Fruit fly (Drosophila melanogaster) whole organism, embryonic: Measurements from ENCODE around the gene CG11811.

Experiments
- Blimp-1 ChIP-seq: fragments of 200-800 bp; sonication (Bioruptor generic); optimal IDR thresholded peaks from 3 replicates; lab custom pipeline; 2018; ENCODE audit warnings: missing biosample characterization, missing genetic modification characterization, mild to moderate bottlenecking, moderate library complexity, missing genetic modification reagents
- CG11085 ChIP-seq: fragments of 200-800 bp; sonication (Bioruptor generic); IDR thresholded peaks from 2 replicates; pipeline ENCODE4 v1.3.6; 2022; ENCODE audit warnings: missing biosample characterization, missing genetic modification characterization
- CG12104 ChIP-seq: fragments of 200-800 bp; sonication (Bioruptor generic); optimal IDR thresholded peaks from 3 replicates; lab custom pipeline; 2016; ENCODE audit warnings: missing biosample characterization, missing genetic modification characterization
- CG13624 ChIP-seq: fragments of 200-800 bp; sonication (Bioruptor generic); optimal IDR thresholded peaks from 2 replicates; lab custom pipeline; 2016; ENCODE audit warnings: missing biosample characterization, missing genetic modification characterization
- CG14050 ChIP-seq: fragments of 200-800 bp; sonication (Bioruptor generic); IDR thresholded peaks from 3 replicates; pipeline ENCODE4 v1.3.6; 2022; ENCODE audit warnings: missing biosample characterization, missing genetic modification characterization
- CG14710 ChIP-seq: fragments of 200-800 bp; sonication (Bioruptor generic); optimal IDR thresholded peaks from 3 replicates; lab custom pipeline; 2019; ENCODE audit warnings: missing biosample characterization, mild to moderate bottlenecking, missing genetic modification characterization, moderate library complexity
- CG16815 ChIP-seq: fragments of 200-800 bp; sonication (Bioruptor generic); optimal IDR thresholded peaks from 3 replicates; lab custom pipeline; 2017; ENCODE audit warnings: missing biosample characterization, mild to moderate bottlenecking, missing genetic modification characterization
- CG1792 ChIP-seq: fragments of 200-800 bp; sonication (Bioruptor generic); optimal IDR thresholded peaks from 2 replicates; lab custom pipeline; 2016; ENCODE audit warnings: missing biosample characterization, missing genetic modification characterization
- CG18476 ChIP-seq: fragments of 200-800 bp; sonication (Bioruptor generic); optimal IDR thresholded peaks from 2 replicates; lab custom pipeline; 2016; ENCODE audit warnings: missing biosample characterization, mild to moderate bottlenecking, missing genetic modification characterization
- CG2202 ChIP-seq: fragments of 200-800 bp; sonication (Bioruptor generic); optimal IDR thresholded peaks from 2 replicates; lab custom pipeline; 2018; ENCODE audit warnings: missing biosample characterization, mild to moderate bottlenecking, missing genetic modification characterization
- CG31441 ChIP-seq: fragments of 200-800 bp; sonication (Bioruptor generic); IDR thresholded peaks from 2 replicates; pipeline ENCODE4 v1.3.6; 2022; ENCODE audit warnings: missing biosample characterization, missing genetic modification characterization
- CG34422 ChIP-seq: fragments of 200-800 bp; sonication (Bioruptor generic); IDR thresholded peaks from 3 replicates; pipeline ENCODE4 v1.3.6; 2022; ENCODE audit warnings: missing biosample characterization, missing genetic modification characterization
- CG3995 ChIP-seq: fragments of 200-800 bp; sonication (Bioruptor generic); optimal IDR thresholded peaks from 3 replicates; lab custom pipeline; 2016; ENCODE audit warnings: missing biosample characterization, missing genetic modification characterization
- CG42726 ChIP-seq: fragments of 200-800 bp; sonication (Bioruptor generic); IDR thresholded peaks from 2 replicates; pipeline ENCODE4 v1.3.6; 2022; ENCODE audit warnings: missing biosample characterization, missing genetic modification characterization; ENCODE audit not compliant: partially characterized antibody
- CG4854 ChIP-seq: fragments of 200-800 bp; sonication (Bioruptor generic); optimal IDR thresholded peaks from 2 replicates; lab custom pipeline; 2016; ENCODE audit warnings: missing biosample characterization, missing genetic modification characterization, inconsistent platforms
- CG5953 ChIP-seq: fragments of 200-800 bp; sonication (Bioruptor generic); IDR thresholded peaks from 2 replicates; pipeline ENCODE4 v1.3.6; 2022; ENCODE audit warnings: missing biosample characterization, missing genetic modification characterization
- CG6654 ChIP-seq: fragments of 200-800 bp; sonication (Bioruptor generic); optimal IDR thresholded peaks from 2 replicates; lab custom pipeline; 2017; ENCODE audit warnings: missing biosample characterization, mild to moderate bottlenecking, missing genetic modification characterization
- CG6854 ChIP-seq: fragments of 200-800 bp; sonication (Bioruptor generic); optimal IDR thresholded peaks from 3 replicates; lab custom pipeline; 2017; ENCODE audit warnings: missing biosample characterization, mild to moderate bottlenecking, missing genetic modification characterization
- CG8089 ChIP-seq: fragments of 200-800 bp; sonication (Bioruptor generic); optimal IDR thresholded peaks from 3 replicates; lab custom pipeline; 2016; ENCODE audit warnings: missing biosample characterization, missing genetic modification characterization
- CG9932 ChIP-seq: fragments of 200-800 bp; sonication (Bioruptor generic); IDR thresholded peaks from 2 replicates; pipeline ENCODE4 v1.3.6; 2022; ENCODE audit warnings: missing biosample characterization, missing genetic modification characterization
- D19A ChIP-seq: fragments of 200-800 bp; optimal IDR thresholded peaks from 3 replicates; lab custom pipeline; 2019; ENCODE audit warnings: missing biosample characterization, mild to moderate bottlenecking, missing genetic modification characterization, moderate library complexity
- Deaf1 ChIP-seq: fragments of 200-800 bp; optimal IDR thresholded peaks from 3 replicates; lab custom pipeline; 2019; ENCODE audit warnings: missing biosample characterization, mild to moderate bottlenecking, missing genetic modification characterization, moderate library complexity
- ERR ChIP-seq: fragments of 200-800 bp; sonication (Bioruptor generic); optimal IDR thresholded peaks from 2 replicates; lab custom pipeline; 2016; ENCODE audit warnings: missing biosample characterization, missing genetic modification characterization
- Hand ChIP-seq: fragments of 200-800 bp; sonication (Bioruptor generic); optimal IDR thresholded peaks from 2 replicates; lab custom pipeline; 2017; ENCODE audit warnings: mild to moderate bottlenecking, missing biosample characterization, missing genetic modification reagents, missing genetic modification characterization
- Hr39 ChIP-seq: fragments of >200 bp; optimal IDR thresholded peaks from 2 replicates; lab custom pipeline; 2017
- MESR4 ChIP-seq: fragments of 200-800 bp; sonication (Bioruptor generic); optimal IDR thresholded peaks from 2 replicates; lab custom pipeline; 2018; ENCODE audit warnings: missing biosample characterization, mild to moderate bottlenecking, missing genetic modification characterization, moderate library complexity
- Med ChIP-seq: fragments of 200-800 bp; sonication (Bioruptor generic); peaks from one replicate; lab custom pipeline; 2016; ENCODE audit warnings: missing biosample characterization, missing genetic modification characterization, mild to moderate bottlenecking, inconsistent platforms, moderate library complexity
- Myb ChIP-seq: fragments of 200-800 bp; sonication (Bioruptor generic); optimal IDR thresholded peaks from 2 replicates; lab custom pipeline; 2016; ENCODE audit warnings: missing biosample characterization, missing genetic modification characterization
- NC2β ChIP-seq: fragments of 200-800 bp; sonication (Bioruptor generic); optimal IDR thresholded peaks from 2 replicates; lab custom pipeline; 2016; ENCODE audit warnings: missing biosample characterization, missing genetic modification characterization
- Neu2 ChIP-seq: fragments of 200-800 bp; sonication (Bioruptor generic); optimal IDR thresholded peaks from 3 replicates; lab custom pipeline; 2016; ENCODE audit warnings: missing biosample characterization, missing genetic modification characterization, borderline replicate concordance
- Nf-YC ChIP-seq: fragments of 200-800 bp; optimal IDR thresholded peaks from 3 replicates; lab custom pipeline; 2019; ENCODE audit warnings: missing biosample characterization, mild to moderate bottlenecking, missing genetic modification characterization, moderate library complexity
- Sox100B ChIP-seq: fragments of 200-800 bp; sonication (Bioruptor generic); optimal IDR thresholded peaks from 3 replicates; lab custom pipeline; 2018; ENCODE audit warnings: missing biosample characterization, mild to moderate bottlenecking, missing genetic modification characterization
- ems ChIP-seq: fragments of 200-800 bp; sonication (Bioruptor generic); optimal IDR thresholded peaks from 3 replicates; lab custom pipeline; 2016; ENCODE audit warnings: missing biosample characterization, missing genetic modification characterization
- esg ChIP-seq: fragments of 200-800 bp; sonication (Bioruptor generic); conservative IDR thresholded peaks from 2 replicates; pipeline ENCODE4 v1.3.6; 2022; ENCODE audit warnings: missing biosample characterization, missing genetic modification characterization
- eve ChIP-seq, 2 experiments: fragments of >200 bp; optimal IDR thresholded peaks; 2 replicates each; lab custom pipeline; 2017; ENCODE audit warnings: missing biosample characterization in 2 of 2, missing genetic modification characterization in 2 of 2
- gt ChIP-seq: fragments of 200-800 bp; sonication (Bioruptor generic); IDR thresholded peaks from 2 replicates; pipeline ENCODE4 v1.3.6; 2022; ENCODE audit warnings: missing biosample characterization, missing genetic modification characterization
- ham ChIP-seq: fragments of 200-800 bp; sonication (Bioruptor generic); IDR thresholded peaks from 2 replicates; pipeline ENCODE4 v1.3.6; 2022; ENCODE audit warnings: missing biosample characterization, missing genetic modification characterization
- kay ChIP-seq: fragments of 200-800 bp; sonication (Bioruptor generic); optimal IDR thresholded peaks from 2 replicates; lab custom pipeline; 2016; ENCODE audit warnings: missing biosample characterization, missing genetic modification characterization
- kni ChIP-seq: fragments of 200-800 bp; sonication (Bioruptor generic); optimal IDR thresholded peaks from 3 replicates; lab custom pipeline; 2017; ENCODE audit warnings: mild to moderate bottlenecking, missing biosample characterization, missing genetic modification reagents, missing genetic modification characterization
- lola ChIP-seq, 3 experiments: fragments of >200 bp in 2 of 3; fragments of 200-800 bp in 1 of 3; sonication (Bioruptor generic) in 1 of 3; optimal IDR thresholded peaks; 2 replicates each; lab custom pipeline; 2017 to 2019; ENCODE audit warnings: missing biosample characterization in 3 of 3, missing genetic modification characterization in 3 of 3, mild to moderate bottlenecking in 1 of 3, moderate library complexity in 1 of 3
- lov ChIP-seq, 2 experiments: fragments of 200-800 bp in 1 of 2; fragments of >200 bp in 1 of 2; sonication (Bioruptor generic) in 1 of 2; IDR thresholded peaks in 1 of 2; optimal IDR thresholded peaks in 1 of 2; 2 replicates in 1 of 2; 3 replicates in 1 of 2; pipeline versions ENCODE4 v1.3.6 to Lab custom; 2017 to 2022; ENCODE audit warnings: missing biosample characterization in 1 of 2, missing genetic modification characterization in 1 of 2
- nom ChIP-seq: fragments of 200-800 bp; sonication (Bioruptor generic); optimal IDR thresholded peaks from 2 replicates; lab custom pipeline; 2017; ENCODE audit warnings: missing biosample characterization, missing genetic modification characterization, mild to moderate bottlenecking, moderate library complexity, missing genetic modification reagents
- onecut ChIP-seq: fragments of 200-800 bp; sonication (Bioruptor generic); IDR thresholded peaks from 2 replicates; pipeline ENCODE4 v1.3.6; 2022; ENCODE audit warnings: missing biosample characterization, missing genetic modification characterization
- pho ChIP-seq: fragments of 200-800 bp; sonication (Bioruptor generic); optimal IDR thresholded peaks from 2 replicates; lab custom pipeline; 2016; ENCODE audit warnings: missing biosample characterization, missing genetic modification characterization
- phol ChIP-seq: fragments of 200-800 bp; sonication (Bioruptor generic); optimal IDR thresholded peaks from 3 replicates; lab custom pipeline; 2018; ENCODE audit warnings: missing biosample characterization, mild to moderate bottlenecking, missing genetic modification characterization, moderate library complexity
- prd ChIP-seq, 3 experiments: fragments of >200 bp in 2 of 3; fragments of 200-800 bp in 1 of 3; sonication (Bioruptor generic) in 1 of 3; optimal IDR thresholded peaks in 2 of 3; IDR thresholded peaks in 1 of 3; 2 replicates in 2 of 3; 3 replicates in 1 of 3; pipeline versions ENCODE4 v1.3.6 to Lab custom; 2017 to 2022; ENCODE audit warnings: missing biosample characterization in 1 of 3, missing genetic modification characterization in 1 of 3
- schlank ChIP-seq: fragments of 200-800 bp; sonication (Bioruptor generic); optimal IDR thresholded peaks from 2 replicates; lab custom pipeline; 2018; ENCODE audit warnings: missing biosample characterization, mild to moderate bottlenecking, missing genetic modification characterization
- so ChIP-seq: fragments of 200-800 bp; sonication (Bioruptor generic); IDR thresholded peaks from 3 replicates; pipeline ENCODE4 v1.3.6; 2022; ENCODE audit warnings: missing biosample characterization, missing genetic modification characterization
- ssp ChIP-seq: fragments of 200-800 bp; sonication (Bioruptor generic); IDR thresholded peaks from 2 replicates; pipeline ENCODE4 v1.3.6; 2022; ENCODE audit warnings: missing biosample characterization, missing genetic modification characterization
- sug ChIP-seq: fragments of 200-800 bp; optimal IDR thresholded peaks from 2 replicates; lab custom pipeline; 2019; ENCODE audit warnings: missing biosample characterization, mild to moderate bottlenecking, missing genetic modification characterization, moderate library complexity
- yki ChIP-seq: fragments of >200 bp; optimal IDR thresholded peaks from 3 replicates; lab custom pipeline; 2018

The CG11811 gene

DNA sequence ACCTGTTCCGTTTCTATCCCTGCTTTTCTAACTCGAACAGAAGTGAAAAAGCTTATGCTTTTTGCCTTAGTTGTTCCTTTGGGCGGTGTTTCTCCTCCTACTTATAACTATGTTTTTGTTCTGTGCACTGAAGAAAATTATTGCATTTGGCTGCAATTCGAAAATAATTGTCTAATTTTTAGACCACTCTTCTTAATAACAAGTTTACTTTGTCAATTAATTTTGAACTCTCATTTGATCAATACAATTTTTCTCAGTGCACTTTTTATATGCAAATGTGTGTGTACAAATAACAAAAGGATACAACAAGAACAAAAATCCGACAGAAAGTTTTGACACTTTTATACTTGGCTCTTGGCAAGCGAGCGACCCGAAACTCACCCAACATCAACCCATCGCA is 44.3 kb downstream of the CG11811 start (continued):
- TF ChIP-seq CG14710 (no peak), CG4854 (GFP tag; lab: Kevin White, UChicago) (no peak), Deaf1 (tag; lab: Kevin White, UChicago) (peak; percentile 18), eve (GFP tag; optimal IDR thresholded peaks at IDR 0.05; lab: Kevin White, UChicago) (peak in 1 of 2 experiments; percentile 85), schlank (tag; lab: Kevin White, UChicago) (no peak), Blimp-1 (GFP tag; lab: Kevin White, UChicago) (peak; percentile 39), CG2202 (tag; lab: Kevin White, UChicago) (no peak), Myb (GFP tag; lab: Kevin White, UChicago) (peak; percentile 29), CG34422 (peak; percentile 64; the same call in 1 of the 3 replicates), CG18476 (no peak), gt (no peak), ham (no peak), Sox100B (GFP tag; lab: Kevin White, UChicago) (no peak), CG13624 (GFP tag; lab: Kevin White, UChicago) (peak; percentile 79), CG3995 (no peak), CG42726 (GFP tag; lab: Robert Waterston, UW) (no peak), CG6854 (GFP tag; lab: Kevin White, UChicago) (peak; percentile 35), yki (lab: Kevin White, UChicago) (no peak), CG9932 (GFP tag; lab: Robert Waterston, UW) (peak; percentile 64), CG5953 (GFP tag; lab: Robert Waterston, UW) (peak; percentile 62), prd (optimal IDR thresholded peaks at IDR 0.05; lab: Kevin White, UChicago) (no peak), prd (GFP tag; IDR thresholded peaks at IDR 0.05; lab: Robert Waterston, UW) (peak; percentile 55), lov (optimal IDR thresholded peaks at IDR 0.05; lab: Kevin White, UChicago) (no peak), lov (GFP tag; IDR thresholded peaks at IDR 0.05; lab: Robert Waterston, UW) (no peak), MESR4 (GFP tag; lab: Kevin White, UChicago) (no peak), CG31441 (peak; percentile 56), pho (GFP tag; lab: Kevin White, UChicago) (peak; percentile 66), CG8089 (no peak), kni (no peak), ems (peak; percentile 51), sug (tag; lab: Kevin White, UChicago) (peak; percentile 38), ssp (peak; percentile 40), onecut (GFP tag; lab: Robert Waterston, UW) (no peak), lola (GFP tag; optimal IDR thresholded peaks at IDR 0.05; lab: Kevin White, UChicago) (no peak), CG6654 (GFP tag; lab: Kevin White, UChicago) (no peak), CG12104 (peak; percentile 32), Hand (GFP tag; lab: Kevin White, UChicago) (peak; percentile 67), CG1792 (peak; percentile 46), so (GFP tag; lab: Robert Waterston, UW) (no peak), ERR (GFP tag; lab: Kevin White, UChicago) (peak; percentile 68), esg (peak; percentile 73), phol (tag; lab: Kevin White, UChicago) (peak; percentile 39), nom (no peak), NC2β (GFP tag; lab: Kevin White, UChicago) (peak; percentile 5), CG16815 (GFP tag; lab: Kevin White, UChicago) (peak; percentile 28), CG14050 (GFP tag; lab: Robert Waterston, UW) (peak; percentile 55), kay (peak; percentile 47), Hr39 (lab: Kevin White, UChicago) (no peak), Neu2 (GFP tag; lab: Kevin White, UChicago) (no peak), CG11085 (no peak), Med (GFP tag; lab: Kevin White, UChicago) (peak; percentile 94), Nf-YC (tag; lab: Kevin White, UChicago) (peak; percentile 11), D19A (tag; lab: Kevin White, UChicago) (no peak)
